Worm (Caenorhabditis elegans) whole organism, L3 larva: ENCODE results near the gene tbc-3.
A peak's percentile ranks its signal among the peaks of the same experiment; 100 is the strongest.

ENCODE experiments used
- R02D3.7 ChIP-seq: fragments of 150-350 bp; optimal IDR thresholded peaks from 2 replicates; lab custom pipeline; 2014; ENCODE audit warnings: missing biosample characterization, missing genetic modification characterization
- ZK546.5 ChIP-seq: sonication (generic microtip); optimal IDR thresholded peaks from 2 replicates; lab custom pipeline; 2017; ENCODE audit warnings: missing biosample characterization, missing genetic modification characterization
- ceh-16 ChIP-seq: sonication (generic microtip); optimal IDR thresholded peaks from 2 replicates; lab custom pipeline; 2017; ENCODE audit warnings: missing biosample characterization, missing genetic modification characterization
- ceh-28 ChIP-seq: fragments of 150-350 bp; optimal IDR thresholded peaks from 2 replicates; lab custom pipeline; 2014; ENCODE audit warnings: missing biosample characterization, missing genetic modification reagents, missing genetic modification characterization
- ceh-82 ChIP-seq: fragments of 150-350 bp; optimal IDR thresholded peaks from 2 replicates; lab custom pipeline; 2014; ENCODE audit warnings: missing biosample characterization, missing genetic modification characterization
- daf-12 ChIP-seq: fragments of 150-350 bp; optimal IDR thresholded peaks from 2 replicates; lab custom pipeline; 2014; ENCODE audit warnings: missing biosample characterization, missing genetic modification reagents, missing genetic modification characterization
- egl-27 ChIP-seq: sonication (generic microtip); optimal IDR thresholded peaks from 4 replicates; lab custom pipeline; 2017; ENCODE audit warnings: missing biosample characterization, missing genetic modification reagents, missing genetic modification characterization
- egl-5 ChIP-seq: fragments of 150-350 bp; optimal IDR thresholded peaks from 2 replicates; lab custom pipeline; 2017; ENCODE audit warnings: missing biosample characterization, missing genetic modification reagents, missing genetic modification characterization, inconsistent platforms
- elt-1 ChIP-seq: fragments of 150-350 bp; optimal IDR thresholded peaks from 2 replicates; lab custom pipeline; 2014; ENCODE audit warnings: missing biosample characterization, missing genetic modification characterization
- elt-2 ChIP-seq: sonication (generic microtip); optimal IDR thresholded peaks from 2 replicates; lab custom pipeline; 2016; ENCODE audit warnings: missing genetic modification reagents, mild to moderate bottlenecking, missing genetic modification characterization, missing compliant biosample characterization
- elt-3 ChIP-seq, 3 experiments: fragments of 150-350 bp in 1 of 3; sonication (generic microtip) in 2 of 3; optimal IDR thresholded peaks; 2 replicates in 2 of 3; 4 replicates in 1 of 3; lab custom pipeline; 2014 to 2017; ENCODE audit warnings: missing biosample characterization in 3 of 3, missing genetic modification characterization in 3 of 3
- eor-1 ChIP-seq, 2 experiments: fragments of 150-350 bp; optimal IDR thresholded peaks; 2 replicates each; lab custom pipeline; 2014 to 2018; ENCODE audit warnings: missing biosample characterization in 2 of 2, missing genetic modification characterization in 2 of 2
- fkh-10 ChIP-seq: sonication (generic microtip); optimal IDR thresholded peaks from 2 replicates; lab custom pipeline; 2017; ENCODE audit warnings: missing biosample characterization, missing genetic modification reagents, missing genetic modification characterization
- hmg-11 ChIP-seq: sonication (generic microtip); optimal IDR thresholded peaks from 2 replicates; lab custom pipeline; 2016; ENCODE audit warnings: missing genetic modification characterization, missing compliant biosample characterization
- jun-1 ChIP-seq: fragments of 150-350 bp; optimal IDR thresholded peaks from 2 replicates; lab custom pipeline; 2014; ENCODE audit warnings: missing biosample characterization, missing genetic modification reagents, missing genetic modification characterization
- lin-15B ChIP-seq: fragments of 150-350 bp; optimal IDR thresholded peaks from 2 replicates; lab custom pipeline; 2014; ENCODE audit warnings: missing biosample characterization, missing genetic modification characterization
- lin-39 ChIP-seq: fragments of 150-350 bp; optimal IDR thresholded peaks from 2 replicates; lab custom pipeline; 2018; ENCODE audit warnings: missing biosample characterization, missing genetic modification reagents, missing genetic modification characterization
- lsy-12 ChIP-seq: sonication (generic microtip); optimal IDR thresholded peaks from 2 replicates; lab custom pipeline; 2016; ENCODE audit warnings: mild to moderate bottlenecking, missing genetic modification characterization, missing compliant biosample characterization
- mdl-1 ChIP-seq: fragments of 150-350 bp; optimal IDR thresholded peaks from 2 replicates; lab custom pipeline; 2014; ENCODE audit warnings: missing biosample characterization, missing genetic modification characterization
- nfya-1 ChIP-seq: sonication (generic microtip); optimal IDR thresholded peaks from 2 replicates; lab custom pipeline; 2017; ENCODE audit warnings: missing genetic modification characterization, mild to moderate bottlenecking, missing compliant biosample characterization, antibody characterized with exemption, moderate library complexity; ENCODE audit not compliant: insufficient read depth
- nhr-23 ChIP-seq: fragments of 150-350 bp; optimal IDR thresholded peaks from 2 replicates; lab custom pipeline; 2014; ENCODE audit warnings: missing biosample characterization, missing genetic modification reagents, missing genetic modification characterization
- nhr-237 ChIP-seq: fragments of 150-350 bp; optimal IDR thresholded peaks from 2 replicates; lab custom pipeline; 2014; ENCODE audit warnings: missing biosample characterization, missing genetic modification characterization
- nhr-25 ChIP-seq: sonication (generic microtip); optimal IDR thresholded peaks from 2 replicates; lab custom pipeline; 2017; ENCODE audit warnings: missing biosample characterization, missing genetic modification characterization
- nhr-43 ChIP-seq: sonication (generic microtip); optimal IDR thresholded peaks from 2 replicates; lab custom pipeline; 2016; ENCODE audit warnings: mild to moderate bottlenecking, missing genetic modification characterization, missing compliant biosample characterization; ENCODE audit not compliant: poor library complexity, severe bottlenecking
- nhr-76 ChIP-seq: fragments of 150-350 bp; sonication (generic microtip); optimal IDR thresholded peaks from 5 replicates; lab custom pipeline; 2014; ENCODE audit warnings: missing biosample characterization, missing genetic modification characterization
- nhr-77 ChIP-seq: fragments of 150-350 bp; optimal IDR thresholded peaks from 2 replicates; lab custom pipeline; 2014; ENCODE audit warnings: missing biosample characterization, missing genetic modification characterization
- pha-4 ChIP-seq: fragments of 150-350 bp; optimal IDR thresholded peaks from 2 replicates; lab custom pipeline; 2014; ENCODE audit warnings: missing biosample characterization, missing genetic modification reagents, missing genetic modification characterization
- pqm-1 ChIP-seq: fragments of 150-350 bp; optimal IDR thresholded peaks from 2 replicates; lab custom pipeline; 2017; ENCODE audit warnings: missing biosample characterization, missing genetic modification characterization, inconsistent platforms
- skn-1 ChIP-seq: fragments of 150-350 bp; optimal IDR thresholded peaks from 2 replicates; lab custom pipeline; 2014; ENCODE audit warnings: missing biosample characterization, missing genetic modification characterization
- snpc-4 ChIP-seq: fragments of 150-350 bp; optimal IDR thresholded peaks from 2 replicates; lab custom pipeline; 2014; ENCODE audit warnings: missing biosample characterization, missing genetic modification characterization
- tbx-2 ChIP-seq: sonication (generic microtip); optimal IDR thresholded peaks from 2 replicates; lab custom pipeline; 2016; ENCODE audit warnings: mild to moderate bottlenecking, missing genetic modification characterization, missing compliant biosample characterization
- unc-39 ChIP-seq: sonication (generic microtip); optimal IDR thresholded peaks from 4 replicates; lab custom pipeline; 2017; ENCODE audit warnings: missing biosample characterization, missing genetic modification characterization
- unc-62 ChIP-seq: fragments of 150-350 bp; sonication (generic microtip); optimal IDR thresholded peaks from 4 replicates; lab custom pipeline; 2014; ENCODE audit warnings: missing biosample characterization, missing genetic modification reagents, missing genetic modification characterization
- zag-1 ChIP-seq: fragments of 150-350 bp; optimal IDR thresholded peaks from 2 replicates; lab custom pipeline; 2014; ENCODE audit warnings: missing biosample characterization, missing genetic modification characterization
- ztf-11 ChIP-seq: fragments of 150-350 bp; optimal IDR thresholded peaks from 2 replicates; lab custom pipeline; 2014; ENCODE audit warnings: missing biosample characterization, missing genetic modification characterization
- ztf-4 ChIP-seq: fragments of 150-350 bp; optimal IDR thresholded peaks from 2 replicates; lab custom pipeline; 2014; ENCODE audit warnings: missing biosample characterization, missing genetic modification characterization

tbc-3 gene

DNA sequence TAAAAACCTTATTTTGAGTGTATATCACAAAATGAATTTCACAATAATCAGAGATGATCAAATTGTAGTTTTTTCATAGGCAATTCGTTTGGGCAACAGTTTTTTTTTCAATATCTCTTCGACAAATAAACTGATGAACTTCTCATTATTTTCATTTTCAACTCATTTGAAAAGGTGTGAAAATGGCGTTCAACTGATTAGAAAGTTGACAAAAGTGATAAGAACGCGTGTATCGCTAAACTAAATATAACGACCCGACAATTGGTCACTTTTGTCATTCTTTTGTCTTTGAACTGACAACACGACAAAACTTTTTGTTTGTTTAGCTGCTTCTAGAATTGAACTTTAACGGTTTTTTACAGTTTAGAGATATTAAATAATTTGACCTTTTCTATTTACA lies 43.9 kb upstream of the tbc-3 start:
- TF ChIP-seq fkh-10: no peak
- peak; percentile 64 for TF ChIP-seq elt-2 (tag; lab: Kevin White, UChicago)
- no peak for TF ChIP-seq unc-39 (tag; lab: Kevin White, UChicago)
- TF ChIP-seq pha-4: peak; percentile 73
- TF ChIP-seq ZK546.5 (tag; lab: Kevin White, UChicago): no peak
- TF ChIP-seq ztf-4 (tag; lab: Kevin White, UChicago): no peak
- no peak for TF ChIP-seq eor-1 (tag; optimal IDR thresholded peaks at IDR 0.05; lab: Kevin White, UChicago)
- no peak for TF ChIP-seq egl-27 (tag; lab: Kevin White, UChicago)
- TF ChIP-seq pqm-1 (tag; lab: Kevin White, UChicago): peak; percentile 39
- TF ChIP-seq jun-1 (tag; lab: Kevin White, UChicago): no peak

DNA sequence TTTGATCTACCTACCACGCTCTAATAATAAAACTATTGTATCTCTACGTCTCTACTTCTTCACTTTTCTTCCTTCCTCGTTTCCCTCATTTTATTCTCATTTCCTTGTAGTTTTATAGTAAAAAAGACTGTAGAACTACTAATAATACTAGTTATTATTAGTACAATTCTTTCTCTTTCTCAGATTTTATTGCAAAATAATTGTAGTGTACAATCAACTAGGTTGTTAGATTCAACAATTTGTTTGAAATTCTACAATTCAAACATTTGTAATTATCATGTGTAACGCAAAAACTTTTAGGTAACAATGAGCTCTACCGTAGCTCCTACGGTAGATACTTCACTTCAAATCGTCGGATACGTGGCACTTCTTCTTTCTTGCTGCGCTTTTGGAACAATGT lies 43.1 kb upstream of the tbc-3 start, which contains the start of gene K07F5.12:
TSS of gene K07F5.12 (plus strand) at position 301 of the 400 bp plus-strand sequence.
- TF ChIP-seq ceh-16 (tag; lab: Kevin White, UChicago) (no peak), elt-1 (tag; lab: Kevin White, UChicago) (no peak), elt-2 (tag; lab: Kevin White, UChicago) (no peak), ztf-4 (tag; lab: Kevin White, UChicago) (no peak), nhr-76 (tag; lab: Kevin White, UChicago) (no peak), unc-62 (GFP tag; lab: Kevin White, UChicago) (no peak), ZK546.5 (tag; lab: Kevin White, UChicago) (no peak), daf-12 (tag; lab: Kevin White, UChicago) (no peak), ceh-28 (tag; lab: Kevin White, UChicago) (no peak), ceh-82 (tag; lab: Kevin White, UChicago) (no peak), R02D3.7 (tag; lab: Kevin White, UChicago) (no peak), egl-5 (tag; lab: Kevin White, UChicago) (no peak), elt-3 (tag; optimal IDR thresholded peaks at IDR 0.05; lab: Kevin White, UChicago) (no peak), mdl-1 (no peak)

DNA sequence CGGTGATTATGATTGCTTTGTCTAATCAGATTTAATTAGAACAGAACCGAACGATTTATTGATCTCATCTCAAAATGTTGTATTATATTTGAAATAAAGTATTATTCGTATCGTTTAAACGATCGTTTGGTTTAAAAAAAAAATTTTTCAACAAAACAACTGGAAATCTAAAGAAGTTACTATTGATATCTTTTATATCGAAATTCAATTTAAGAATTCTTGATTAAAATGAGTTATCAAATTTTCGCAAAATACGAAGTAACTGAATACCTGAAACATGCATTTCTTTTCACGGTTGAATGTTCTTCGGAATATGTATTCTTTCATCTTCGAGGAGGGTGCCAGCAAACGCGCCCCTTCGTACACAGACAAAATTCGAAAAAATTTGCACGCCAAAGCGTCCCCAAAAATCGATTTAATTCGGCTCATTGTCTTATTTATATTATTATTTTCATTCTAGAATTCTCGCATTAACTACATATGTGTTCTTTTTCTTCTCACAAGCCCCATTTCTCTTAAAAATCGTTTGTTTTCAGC lies 40.8 kb upstream of the tbc-3 start, which contains the start of gene npp-1:
TSS of gene npp-1 (plus strand) at position 537 of the 537 bp plus-strand sequence.
- TF ChIP-seq elt-3 (tag; optimal IDR thresholded peaks at IDR 0.05; lab: Kevin White, UChicago): no peak
- no peak for TF ChIP-seq mdl-1
- TF ChIP-seq fkh-10: no peak
- TF ChIP-seq elt-1 (tag; lab: Kevin White, UChicago): no peak
- TF ChIP-seq nhr-23 (tag; lab: Kevin White, UChicago): no peak
- no peak for TF ChIP-seq nhr-237 (tag; lab: Kevin White, UChicago)
- no peak for TF ChIP-seq eor-1 (tag; optimal IDR thresholded peaks at IDR 0.05; lab: Kevin White, UChicago)
- TF ChIP-seq snpc-4 (tag; lab: Kevin White, UChicago): no peak
- TF ChIP-seq ceh-82 (tag; lab: Kevin White, UChicago): no peak
- no peak for TF ChIP-seq ceh-28 (tag; lab: Kevin White, UChicago)
- no peak for TF ChIP-seq nhr-76 (tag; lab: Kevin White, UChicago)
- no peak for TF ChIP-seq zag-1
- TF ChIP-seq hmg-11 (tag; lab: Kevin White, UChicago): no peak
- peak; percentile 0 for TF ChIP-seq pqm-1 (tag; lab: Kevin White, UChicago)
- no peak for TF ChIP-seq ztf-11 (tag; lab: Kevin White, UChicago)
- no peak for TF ChIP-seq tbx-2 (tag; lab: Kevin White, UChicago)
- no peak for TF ChIP-seq ceh-16 (tag; lab: Kevin White, UChicago)
- no peak for TF ChIP-seq egl-5 (tag; lab: Kevin White, UChicago)
- TF ChIP-seq pha-4: peak; percentile 82
- TF ChIP-seq nhr-77 (tag; lab: Kevin White, UChicago): no peak
- no peak for TF ChIP-seq daf-12 (tag; lab: Kevin White, UChicago)
- TF ChIP-seq elt-2 (tag; lab: Kevin White, UChicago): peak; percentile 20
- peak; percentile 20 for TF ChIP-seq nhr-25 (tag; lab: Kevin White, UChicago)
- TF ChIP-seq skn-1: no peak
- no peak for TF ChIP-seq lin-39
- peak; percentile 50 for TF ChIP-seq nfya-1
- no peak for TF ChIP-seq lsy-12 (tag; lab: Kevin White, UChicago)
- TF ChIP-seq nhr-43 (tag; lab: Kevin White, UChicago): no peak
- TF ChIP-seq jun-1 (tag; lab: Kevin White, UChicago): no peak
- no peak for TF ChIP-seq ZK546.5 (tag; lab: Kevin White, UChicago)
- peak; percentile 59 for TF ChIP-seq lin-15B
- TF ChIP-seq, all 47 proteins: peak for 6
